Worm (Caenorhabditis elegans) whole organism, young adult: ENCODE data around the gene F09E10.5.

Experiments
- B0019.2 ChIP-seq: fragments of 200-800 bp; sonication (Bioruptor generic); conservative IDR thresholded peaks from 2 replicates; pipeline ENCODE4 v1.3.6; 2022; ENCODE audit warnings: missing genetic modification reagents, missing genetic modification characterization, missing compliant biosample characterization
- B0261.1 ChIP-seq: sonication (generic microtip); optimal IDR thresholded peaks from 2 replicates; lab custom pipeline; 2016; ENCODE audit warnings: mild to moderate bottlenecking, missing genetic modification characterization, moderate library complexity, missing compliant biosample characterization
- C17E4.6 ChIP-seq: fragments of 200-800 bp; sonication (Bioruptor generic); IDR thresholded peaks from 2 replicates; pipeline ENCODE4 v1.3.6; 2022; ENCODE audit warnings: missing genetic modification reagents, missing genetic modification characterization, missing compliant biosample characterization
- D2030.7 ChIP-seq: fragments of 200-800 bp; sonication (Bioruptor generic); IDR thresholded peaks from 2 replicates; pipeline ENCODE4 v1.3.6; 2022; ENCODE audit warnings: missing genetic modification reagents, missing genetic modification characterization, missing compliant biosample characterization
- F10E7.11 ChIP-seq: sonication (generic microtip); optimal IDR thresholded peaks from 2 replicates; lab custom pipeline; 2017; ENCODE audit warnings: mild to moderate bottlenecking, missing genetic modification characterization, moderate library complexity, missing compliant biosample characterization
- F49E8.2 ChIP-seq: sonication (generic microtip); optimal IDR thresholded peaks from 3 replicates; lab custom pipeline; 2017; ENCODE audit warnings: missing genetic modification characterization, mild to moderate bottlenecking, missing compliant biosample characterization, antibody characterized with exemption, moderate library complexity; ENCODE audit not compliant: insufficient read depth
- F57A8.1 ChIP-seq: fragments of 200-800 bp; sonication (Bioruptor generic); optimal IDR thresholded peaks from 2 replicates; lab custom pipeline; 2018; ENCODE audit warnings: mild to moderate bottlenecking, missing genetic modification characterization, moderate library complexity, missing compliant biosample characterization
- K12H6.12 ChIP-seq: fragments of 200-800 bp; sonication (Bioruptor generic); optimal IDR thresholded peaks from 2 replicates; lab custom pipeline; 2018; ENCODE audit warnings: mild to moderate bottlenecking, missing genetic modification characterization, missing compliant biosample characterization
- T07F8.4 ChIP-seq: sonication (generic microtip); optimal IDR thresholded peaks from 2 replicates; lab custom pipeline; 2016; ENCODE audit warnings: mild to moderate bottlenecking, missing genetic modification characterization, moderate library complexity, missing compliant biosample characterization
- T26A5.8 ChIP-seq: sonication (generic microtip); optimal IDR thresholded peaks from 2 replicates; lab custom pipeline; 2016; ENCODE audit warnings: missing genetic modification characterization, missing compliant biosample characterization
- Y67H2A.10 ChIP-seq: fragments of 200-800 bp; sonication (Bioruptor generic); conservative IDR thresholded peaks from 2 replicates; pipeline ENCODE4 v1.3.6; 2022; ENCODE audit warnings: missing genetic modification reagents, missing genetic modification characterization, missing compliant biosample characterization
- ZK185.1 ChIP-seq: sonication (generic microtip); optimal IDR thresholded peaks from 2 replicates; lab custom pipeline; 2016; ENCODE audit warnings: mild to moderate bottlenecking, missing genetic modification characterization, missing compliant biosample characterization; ENCODE audit not compliant: poor library complexity, severe bottlenecking
- ama-1 ChIP-seq, 3 experiments: fragments of 150-350 bp in 1 of 3; sonication (generic microtip) in 2 of 3; optimal IDR thresholded peaks; 2 replicates each; lab custom pipeline; 2014 to 2018; ENCODE audit warnings: missing biosample characterization in 2 of 3, missing genetic modification characterization in 2 of 3, missing genetic modification reagents in 2 of 3
- atf-7 ChIP-seq: sonication (generic microtip); optimal IDR thresholded peaks from 2 replicates; lab custom pipeline; 2017; ENCODE audit warnings: mild to moderate bottlenecking, missing genetic modification characterization, missing compliant biosample characterization
- attf-6 ChIP-seq: fragments of 200-800 bp; sonication (Bioruptor generic); IDR thresholded peaks from 2 replicates; pipeline ENCODE4 v1.3.6; 2022; ENCODE audit warnings: missing genetic modification reagents, missing genetic modification characterization, missing compliant biosample characterization
- bed-1 ChIP-seq: fragments of 200-800 bp; sonication (Bioruptor generic); IDR thresholded peaks from 2 replicates; pipeline ENCODE4 v1.3.6; 2022; ENCODE audit warnings: missing genetic modification reagents, missing genetic modification characterization, missing compliant biosample characterization
- cebp-1 ChIP-seq, 2 experiments: fragments of 200-800 bp in 1 of 2; sonication (Bioruptor generic) in 1 of 2; sonication (generic microtip) in 1 of 2; IDR thresholded peaks in 1 of 2; optimal IDR thresholded peaks in 1 of 2; 2 replicates each; pipeline versions ENCODE4 v1.3.6 to Lab custom; 2017 to 2022; ENCODE audit warnings: missing compliant biosample characterization in 2 of 2, missing genetic modification characterization in 2 of 2, mild to moderate bottlenecking in 1 of 2, missing genetic modification reagents in 1 of 2, moderate library complexity in 1 of 2
- ceh-40 ChIP-seq: fragments of 200-800 bp; sonication (Bioruptor generic); IDR thresholded peaks from 2 replicates; pipeline ENCODE4 v1.3.6; 2022; ENCODE audit warnings: missing genetic modification characterization, missing compliant biosample characterization
- dpff-1 ChIP-seq: sonication (generic microtip); optimal IDR thresholded peaks from 2 replicates; lab custom pipeline; 2017; ENCODE audit warnings: mild to moderate bottlenecking, missing genetic modification characterization, missing compliant biosample characterization
- egl-18 ChIP-seq: fragments of 200-800 bp; sonication (Bioruptor generic); IDR thresholded peaks from 2 replicates; pipeline ENCODE4 v1.3.6; 2022; ENCODE audit warnings: missing genetic modification reagents, missing genetic modification characterization, missing compliant biosample characterization
- egl-44 ChIP-seq: fragments of 200-800 bp; sonication (Bioruptor generic); IDR thresholded peaks from 2 replicates; pipeline ENCODE4 v1.3.6; 2022; ENCODE audit warnings: missing genetic modification reagents, missing genetic modification characterization, missing compliant biosample characterization
- egrh-3 ChIP-seq: fragments of 200-800 bp; sonication (Bioruptor generic); IDR thresholded peaks from 2 replicates; pipeline ENCODE4 v1.3.6; 2022; ENCODE audit warnings: missing genetic modification reagents, missing genetic modification characterization, missing compliant biosample characterization
- ets-4 ChIP-seq: fragments of 200-800 bp; sonication (Bioruptor generic); optimal IDR thresholded peaks from 2 replicates; lab custom pipeline; 2018; ENCODE audit warnings: mild to moderate bottlenecking, missing genetic modification characterization, missing compliant biosample characterization
- fkh-3 ChIP-seq: sonication (generic microtip); optimal IDR thresholded peaks from 2 replicates; lab custom pipeline; 2016; ENCODE audit warnings: mild to moderate bottlenecking, missing genetic modification characterization, missing compliant biosample characterization
- him-1 ChIP-seq: sonication (generic microtip); optimal IDR thresholded peaks from 2 replicates; lab custom pipeline; 2016; ENCODE audit warnings: missing genotype, missing genetic modification reagents, missing genetic modification characterization, missing compliant biosample characterization
- hmg-20 ChIP-seq: fragments of 200-800 bp; sonication (Bioruptor generic); IDR thresholded peaks from 2 replicates; pipeline ENCODE4 v1.3.6; 2022; ENCODE audit warnings: missing genetic modification reagents, missing genetic modification characterization, missing compliant biosample characterization
- lin-26 ChIP-seq: fragments of 200-800 bp; sonication (Bioruptor generic); IDR thresholded peaks from 2 replicates; pipeline ENCODE4 v1.3.6; 2022; ENCODE audit warnings: missing genetic modification reagents, missing genetic modification characterization, missing compliant biosample characterization
- lin-40 ChIP-seq: sonication (generic microtip); optimal IDR thresholded peaks from 2 replicates; lab custom pipeline; 2016; ENCODE audit warnings: missing genetic modification characterization, mild to moderate bottlenecking, missing compliant biosample characterization, missing genotype, missing genetic modification reagents
- lir-1 ChIP-seq: fragments of 200-800 bp; sonication (Bioruptor generic); conservative IDR thresholded peaks from 2 replicates; pipeline ENCODE4 v1.3.6; 2022; ENCODE audit warnings: missing genetic modification reagents, missing genetic modification characterization, missing compliant biosample characterization
- madf-10 ChIP-seq: sonication (generic microtip); optimal IDR thresholded peaks from 2 replicates; lab custom pipeline; 2016; ENCODE audit warnings: mild to moderate bottlenecking, missing genetic modification characterization, missing compliant biosample characterization
- madf-3 ChIP-seq: fragments of 200-800 bp; sonication (Bioruptor generic); IDR thresholded peaks from 2 replicates; pipeline ENCODE4 v1.3.6; 2022; ENCODE audit warnings: missing genetic modification reagents, missing genetic modification characterization, missing compliant biosample characterization
- madf-8 ChIP-seq: fragments of 200-800 bp; sonication (Bioruptor generic); conservative IDR thresholded peaks from 2 replicates; pipeline ENCODE4 v1.3.6; 2022; ENCODE audit warnings: missing genetic modification reagents, missing genetic modification characterization, missing compliant biosample characterization
- mes-4 ChIP-seq: sonication (generic microtip); optimal IDR thresholded peaks from 2 replicates; lab custom pipeline; 2016; ENCODE audit warnings: missing genotype, missing genetic modification characterization, missing compliant biosample characterization
- nfya-2 ChIP-seq: fragments of 200-800 bp; sonication (Bioruptor generic); IDR thresholded peaks from 2 replicates; pipeline ENCODE4 v1.3.6; 2022; ENCODE audit warnings: missing genetic modification reagents, missing genetic modification characterization, missing compliant biosample characterization
- nfyb-1 ChIP-seq: fragments of 200-800 bp; sonication (Bioruptor generic); IDR thresholded peaks from 2 replicates; pipeline ENCODE4 v1.3.6; 2022; ENCODE audit warnings: missing genetic modification reagents, missing genetic modification characterization, missing compliant biosample characterization
- nhr-120 ChIP-seq: fragments of 200-800 bp; sonication (Bioruptor generic); IDR thresholded peaks from 2 replicates; pipeline ENCODE4 v1.3.6; 2022; ENCODE audit warnings: missing genetic modification characterization, missing compliant biosample characterization
- pbrm-1 ChIP-seq: fragments of 200-800 bp; sonication (Bioruptor generic); IDR thresholded peaks from 2 replicates; pipeline ENCODE4 v1.3.6; 2022; ENCODE audit warnings: missing genetic modification reagents, missing genetic modification characterization, missing compliant biosample characterization
- pha-4 ChIP-seq: fragments of 150-350 bp; sonication (generic microtip); optimal IDR thresholded peaks from 2 replicates; lab custom pipeline; 2014; ENCODE audit warnings: missing biosample characterization, missing genetic modification reagents, missing genetic modification characterization
- snpc-1.3 ChIP-seq: sonication (generic microtip); optimal IDR thresholded peaks from 2 replicates; lab custom pipeline; 2017; ENCODE audit warnings: missing genetic modification characterization, mild to moderate bottlenecking, missing compliant biosample characterization, antibody characterized with exemption, moderate library complexity, missing genotype, missing genetic modification reagents; ENCODE audit not compliant: insufficient read depth
- tbp1 ChIP-seq: fragments of 200-800 bp; sonication (Bioruptor generic); optimal IDR thresholded peaks from 2 replicates; lab custom pipeline; 2018; ENCODE audit warnings: mild to moderate bottlenecking, missing genetic modification characterization, missing compliant biosample characterization
- unc-130 ChIP-seq: sonication (generic microtip); optimal IDR thresholded peaks from 2 replicates; lab custom pipeline; 2016; ENCODE audit warnings: missing genetic modification reagents, missing genetic modification characterization, missing compliant biosample characterization
- ztf-18 ChIP-seq: sonication (generic microtip); optimal IDR thresholded peaks from 2 replicates; lab custom pipeline; 2016; ENCODE audit warnings: missing genotype, mild to moderate bottlenecking, missing genetic modification characterization, missing compliant biosample characterization
- ztf-22 ChIP-seq: fragments of 200-800 bp; sonication (Bioruptor generic); optimal IDR thresholded peaks from 2 replicates; lab custom pipeline; 2018; ENCODE audit warnings: mild to moderate bottlenecking, missing genetic modification characterization, moderate library complexity, missing compliant biosample characterization
- ztf-26 ChIP-seq: sonication (generic microtip); optimal IDR thresholded peaks from 2 replicates; lab custom pipeline; 2017; ENCODE audit warnings: missing genetic modification characterization, missing compliant biosample characterization
- ztf-28 ChIP-seq: fragments of 200-800 bp; sonication (Bioruptor generic); IDR thresholded peaks from 2 replicates; pipeline ENCODE4 v1.3.6; 2022; ENCODE audit warnings: missing genetic modification reagents, missing genetic modification characterization, missing compliant biosample characterization

Gene F09E10.5

DNA sequence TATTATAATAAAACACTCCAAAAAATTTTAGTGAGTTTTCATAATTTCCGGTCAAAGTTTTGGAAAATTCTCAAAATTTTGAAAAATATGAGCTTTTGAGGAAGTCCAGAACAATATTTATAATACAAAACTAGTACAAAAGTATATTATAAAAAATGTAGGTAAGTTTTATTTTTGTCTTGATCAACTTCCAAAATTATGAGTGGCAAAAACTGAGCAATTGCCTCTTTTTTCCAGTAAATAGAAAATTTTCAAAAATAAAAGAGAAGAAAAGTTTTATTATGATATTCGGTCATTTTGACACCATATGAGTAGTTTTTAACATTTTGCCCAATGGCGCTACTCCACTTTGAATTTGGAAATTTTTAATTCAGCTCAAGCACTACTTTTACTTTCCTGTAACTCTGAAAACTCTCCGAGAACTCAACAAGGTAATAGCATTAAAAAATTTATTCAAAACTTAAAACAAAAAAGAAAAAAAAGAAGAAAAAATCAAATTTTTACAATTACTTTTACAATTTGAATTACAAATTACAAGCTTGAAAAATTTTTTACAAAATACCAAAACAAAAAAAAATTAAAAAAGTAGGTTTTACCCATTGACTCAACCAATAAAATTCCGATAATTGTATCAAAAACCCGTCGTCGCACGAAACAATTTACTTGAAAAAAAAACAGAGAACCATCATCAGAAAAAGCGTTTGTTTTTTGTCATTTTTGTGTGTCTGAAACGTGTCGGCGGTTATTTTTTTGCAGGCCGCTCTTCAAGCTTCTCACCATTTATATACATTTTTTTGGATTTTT, 9.7 kb upstream of the F09E10.5 start (continued):
- peak; percentile 30 for TF ChIP-seq dpff-1
- no peak for TF ChIP-seq F10E7.11 (tag; lab: Kevin White, UChicago)
- TF ChIP-seq ama-1 (optimal IDR thresholded peaks at IDR 0.05; lab: Kevin White, UChicago) = no peak
- TF ChIP-seq ama-1 (GFP tag; optimal IDR thresholded peaks at IDR 0.05; lab: Kevin White, UChicago) = no peak
- TF ChIP-seq ceh-40 (GFP tag; lab: Robert Waterston, UW) = peak; percentile 29; the same call in 1 of the 2 replicates
- peak; percentile 29 for TF ChIP-seq fkh-3 (tag; lab: Kevin White, UChicago)
- no peak for TF ChIP-seq him-1 (tag; lab: Kevin White, UChicago)
- peak; percentile 26 for TF ChIP-seq ztf-22
- no peak for TF ChIP-seq madf-8 (GFP tag; lab: Robert Waterston, UW)
- no peak for TF ChIP-seq attf-6
- TF ChIP-seq hmg-20 (GFP tag; lab: Robert Waterston, UW) = no peak; the same call in 1 of the 2 replicates
- peak; percentile 17 for TF ChIP-seq B0261.1 (tag; lab: Kevin White, UChicago)
- TF ChIP-seq nhr-120 = 0 out of 2 replicates have a peak, but pooled peaks have one; percentile 47
- no peak for TF ChIP-seq F49E8.2 (tag; lab: Kevin White, UChicago)
- TF ChIP-seq ztf-18 (tag; lab: Kevin White, UChicago) = no peak
- TF ChIP-seq lir-1 (GFP tag; lab: Robert Waterston, UW) = peak; percentile 47; the same call in 1 of the 2 replicates
- TF ChIP-seq K12H6.12 = no peak
- TF ChIP-seq mes-4 (tag; lab: Kevin White, UChicago) = no peak
- no peak for TF ChIP-seq ets-4
- peak; percentile 6; the same call in 1 of the 2 replicates for TF ChIP-seq B0019.2
- TF ChIP-seq egl-44 = peak; percentile 8; the same call in 1 of the 2 replicates
- peak; percentile 85 for TF ChIP-seq cebp-1 (GFP tag; IDR thresholded peaks at IDR 0.05; lab: Robert Waterston, UW)
- peak; percentile 86 for TF ChIP-seq cebp-1 (tag; optimal IDR thresholded peaks at IDR 0.05; lab: Kevin White, UChicago)
- TF ChIP-seq madf-10 (tag; lab: Kevin White, UChicago) = no peak
- TF ChIP-seq madf-3 (GFP tag; lab: Robert Waterston, UW) = peak; percentile 87; the same call in 1 of the 2 replicates
- TF ChIP-seq tbp1 (GFP tag; lab: Kevin White, UChicago) = peak; percentile 24
- TF ChIP-seq lin-26 = no peak
- peak; percentile 7; the same call in 1 of the 2 replicates for TF ChIP-seq egrh-3
- TF ChIP-seq nfyb-1 (GFP tag; lab: Robert Waterston, UW) = peak; percentile 92
- TF ChIP-seq pbrm-1 (GFP tag; lab: Robert Waterston, UW) = peak; percentile 52; the same call in 1 of the 2 replicates
- no peak for TF ChIP-seq nfya-2
- no peak for TF ChIP-seq snpc-1.3 (tag; lab: Kevin White, UChicago)
- no peak for TF ChIP-seq unc-130 (GFP tag; lab: Kevin White, UChicago)
- peak; percentile 82 for TF ChIP-seq atf-7
- no peak for TF ChIP-seq egl-18 (GFP tag; lab: Robert Waterston, UW)
- peak; percentile 51 for TF ChIP-seq F57A8.1
- no peak for TF ChIP-seq D2030.7 (GFP tag; lab: Robert Waterston, UW)
- TF ChIP-seq T07F8.4 (tag; lab: Kevin White, UChicago) = no peak
- TF ChIP-seq ztf-28 (GFP tag; lab: Robert Waterston, UW) = peak; percentile 34; the same call in 1 of the 2 replicates
- TF ChIP-seq T26A5.8 = no peak
- no peak for TF ChIP-seq lin-40 (tag; lab: Kevin White, UChicago)
- peak; percentile 92 for TF ChIP-seq Y67H2A.10
- no peak for TF ChIP-seq pha-4 (tag; lab: Kevin White, UChicago)
- no peak for TF ChIP-seq ZK185.1 (tag; lab: Kevin White, UChicago)
- peak; percentile 78 for TF ChIP-seq C17E4.6
- peak; percentile 40 for TF ChIP-seq ztf-26 (tag; lab: Kevin White, UChicago)
- TF ChIP-seq bed-1 (GFP tag; lab: Robert Waterston, UW) = no peak; the same call in 1 of the 2 replicates
